Fruit fly (Drosophila melanogaster) whole organism, embryonic: ENCODE results near the gene TM9SF3.

ENCODE experiments used
- Atf3 ChIP-seq: fragments of 200-800 bp; sonication (Bioruptor generic); optimal IDR thresholded peaks from 3 replicates; lab custom pipeline; 2016; ENCODE audit warnings: missing biosample characterization, missing genetic modification characterization
- Awh ChIP-seq: fragments of 200-800 bp; sonication (Bioruptor generic); IDR thresholded peaks from 2 replicates; pipeline ENCODE4, ENCODE4 v1.3.6; 2022; ENCODE audit warnings: missing biosample characterization, missing genetic modification characterization
- BEAF-32 ChIP-seq: fragments of 200-800 bp; sonication (Bioruptor generic); optimal IDR thresholded peaks from 3 replicates; lab custom pipeline; 2017; ENCODE audit warnings: missing biosample characterization, missing genetic modification characterization, mild to moderate bottlenecking, moderate library complexity, missing genetic modification reagents
- CG11504 ChIP-seq: fragments of 200-800 bp; sonication (Bioruptor generic); optimal IDR thresholded peaks from 3 replicates; lab custom pipeline; 2019; ENCODE audit warnings: missing biosample characterization, mild to moderate bottlenecking, missing genetic modification characterization, moderate library complexity
- CG12659 ChIP-seq: fragments of 200-800 bp; sonication (Bioruptor generic); optimal IDR thresholded peaks from 3 replicates; lab custom pipeline; 2017; ENCODE audit warnings: mild to moderate bottlenecking, missing biosample characterization, missing genetic modification reagents, missing genetic modification characterization
- CG13894 ChIP-seq: fragments of 200-800 bp; sonication (Bioruptor generic); optimal IDR thresholded peaks from 3 replicates; lab custom pipeline; 2018; ENCODE audit warnings: missing biosample characterization, mild to moderate bottlenecking, missing genetic modification characterization, moderate library complexity
- CG15514 ChIP-seq: fragments of 200-800 bp; sonication (Bioruptor generic); optimal IDR thresholded peaks from 3 replicates; lab custom pipeline; 2017; ENCODE audit warnings: missing biosample characterization, missing genetic modification characterization, mild to moderate bottlenecking, moderate library complexity, missing genetic modification reagents
- CG16779 ChIP-seq: fragments of 200-800 bp; sonication (Bioruptor generic); IDR thresholded peaks from 2 replicates; pipeline ENCODE4 v1.3.6; 2022; ENCODE audit warnings: missing biosample characterization, missing genetic modification characterization
- CG17328 ChIP-seq: fragments of 200-800 bp; sonication (Bioruptor generic); IDR thresholded peaks from 2 replicates; pipeline ENCODE4 v1.3.6; 2022; ENCODE audit warnings: missing biosample characterization, missing genetic modification characterization
- CG31365 ChIP-seq: fragments of 200-800 bp; sonication (Bioruptor generic); optimal IDR thresholded peaks from 2 replicates; lab custom pipeline; 2018; ENCODE audit warnings: missing biosample characterization, mild to moderate bottlenecking, missing genetic modification characterization
- CG34224 ChIP-seq: fragments of 200-800 bp; sonication (Bioruptor generic); IDR thresholded peaks from 3 replicates; pipeline ENCODE4 v1.3.6; 2022; ENCODE audit warnings: missing biosample characterization, missing genetic modification characterization; ENCODE audit not compliant: partially characterized antibody
- CG4617 ChIP-seq: fragments of 200-800 bp; sonication (Bioruptor generic); optimal IDR thresholded peaks from 3 replicates; lab custom pipeline; 2016; ENCODE audit warnings: missing biosample characterization, missing genetic modification characterization, borderline replicate concordance
- CG7987 ChIP-seq: fragments of 200-800 bp; sonication (Bioruptor generic); optimal IDR thresholded peaks from 2 replicates; lab custom pipeline; 2018; ENCODE audit warnings: missing biosample characterization, mild to moderate bottlenecking, missing genetic modification characterization, moderate library complexity
- CG8281 ChIP-seq: fragments of 200-800 bp; sonication (Bioruptor generic); optimal IDR thresholded peaks from 2 replicates; lab custom pipeline; 2018; ENCODE audit warnings: missing biosample characterization, mild to moderate bottlenecking, missing genetic modification characterization, moderate library complexity
- CG9797 ChIP-seq: fragments of 200-800 bp; sonication (Bioruptor generic); optimal IDR thresholded peaks from 3 replicates; lab custom pipeline; 2018; ENCODE audit warnings: missing biosample characterization, mild to moderate bottlenecking, missing genetic modification characterization
- Dp ChIP-seq: fragments of 200-800 bp; sonication (Bioruptor generic); optimal IDR thresholded peaks from 2 replicates; lab custom pipeline; 2018; ENCODE audit warnings: missing biosample characterization, mild to moderate bottlenecking, missing genetic modification characterization, moderate library complexity
- Dref ChIP-seq: fragments of 200-800 bp; sonication (Bioruptor generic); IDR thresholded peaks from 2 replicates; pipeline ENCODE4 v1.3.6; 2022; ENCODE audit warnings: missing biosample characterization, missing genetic modification characterization
- HmgD ChIP-seq: fragments of 200-800 bp; sonication (Bioruptor generic); optimal IDR thresholded peaks from 3 replicates; lab custom pipeline; 2016; ENCODE audit warnings: missing biosample characterization, missing genetic modification characterization
- MBD-R2 ChIP-seq: fragments of 200-800 bp; sonication (Bioruptor generic); IDR thresholded peaks from 2 replicates; pipeline ENCODE4 v1.3.6; 2022; ENCODE audit warnings: missing biosample characterization, missing genetic modification characterization
- MESR4 ChIP-seq: fragments of 200-800 bp; sonication (Bioruptor generic); optimal IDR thresholded peaks from 2 replicates; lab custom pipeline; 2018; ENCODE audit warnings: missing biosample characterization, mild to moderate bottlenecking, missing genetic modification characterization, moderate library complexity
- MTF-1 ChIP-seq: fragments of 200-800 bp; sonication (Bioruptor generic); optimal IDR thresholded peaks from 2 replicates; lab custom pipeline; 2018; ENCODE audit warnings: missing biosample characterization, mild to moderate bottlenecking, missing genetic modification characterization, borderline replicate concordance
- Mad ChIP-seq: fragments of 200-800 bp; sonication (Bioruptor generic); optimal IDR thresholded peaks from 2 replicates; lab custom pipeline; 2016; ENCODE audit warnings: missing biosample characterization, missing genetic modification characterization
- Myb ChIP-seq: fragments of 200-800 bp; sonication (Bioruptor generic); optimal IDR thresholded peaks from 2 replicates; lab custom pipeline; 2016; ENCODE audit warnings: missing biosample characterization, missing genetic modification characterization
- PHDP ChIP-seq: fragments of 200-800 bp; sonication (Bioruptor generic); optimal IDR thresholded peaks from 3 replicates; lab custom pipeline; 2018; ENCODE audit warnings: missing biosample characterization, mild to moderate bottlenecking, missing genetic modification characterization, moderate library complexity
- Tbp ChIP-seq: fragments of >200 bp; optimal IDR thresholded peaks from 2 replicates; lab custom pipeline; 2018; ENCODE audit warnings: missing biosample characterization, missing genetic modification characterization
- Vsx1 ChIP-seq: fragments of 200-800 bp; sonication (Bioruptor generic); optimal IDR thresholded peaks from 2 replicates; lab custom pipeline; 2017; ENCODE audit warnings: missing biosample characterization, mild to moderate bottlenecking, missing genetic modification characterization, missing genetic modification reagents
- YL-1 ChIP-seq: fragments of 200-800 bp; sonication (Bioruptor generic); optimal IDR thresholded peaks from 3 replicates; lab custom pipeline; 2017; ENCODE audit warnings: missing biosample characterization, mild to moderate bottlenecking, missing genetic modification characterization
- aop ChIP-seq: fragments of 200-800 bp; sonication (Bioruptor generic); IDR thresholded peaks from 2 replicates; pipeline ENCODE4 v1.3.6; 2022; ENCODE audit warnings: missing biosample characterization, missing genetic modification characterization
- chm ChIP-seq: fragments of 200-800 bp; sonication (Bioruptor generic); IDR thresholded peaks from 2 replicates; pipeline ENCODE4 v1.3.6; 2022; ENCODE audit warnings: missing biosample characterization, missing genetic modification characterization
- crp ChIP-seq, 2 experiments: fragments of 200-800 bp; sonication (Bioruptor generic); optimal IDR thresholded peaks; 2 replicates in 1 of 2; 3 replicates in 1 of 2; lab custom pipeline; 2017; ENCODE audit warnings: missing biosample characterization in 2 of 2, missing genetic modification characterization in 2 of 2, mild to moderate bottlenecking in 1 of 2, moderate library complexity in 1 of 2
- dm ChIP-seq: fragments of 200-800 bp; sonication (Bioruptor generic); optimal IDR thresholded peaks from 3 replicates; lab custom pipeline; 2016; ENCODE audit warnings: missing biosample characterization, missing genetic modification characterization
- ems ChIP-seq: fragments of 200-800 bp; sonication (Bioruptor generic); optimal IDR thresholded peaks from 3 replicates; lab custom pipeline; 2016; ENCODE audit warnings: missing biosample characterization, missing genetic modification characterization
- gfzf ChIP-seq: fragments of 200-800 bp; sonication (Bioruptor generic); optimal IDR thresholded peaks from 2 replicates; lab custom pipeline; 2016; ENCODE audit warnings: missing biosample characterization, mild to moderate bottlenecking, missing genetic modification characterization, moderate library complexity
- jigr1 ChIP-seq: fragments of 200-800 bp; sonication (Bioruptor generic); IDR thresholded peaks from 3 replicates; pipeline ENCODE4 v1.3.6; 2022; ENCODE audit warnings: missing biosample characterization, missing genetic modification characterization
- knrl ChIP-seq: fragments of 200-800 bp; sonication (Bioruptor generic); IDR thresholded peaks from 3 replicates; pipeline ENCODE4 v1.3.6; 2022; ENCODE audit warnings: missing biosample characterization, missing genetic modification characterization; ENCODE audit not compliant: partially characterized antibody
- nerfin-1 ChIP-seq: fragments of 200-800 bp; sonication (Bioruptor generic); optimal IDR thresholded peaks from 3 replicates; lab custom pipeline; 2019; ENCODE audit warnings: missing biosample characterization, mild to moderate bottlenecking, missing genetic modification characterization, moderate library complexity
- peb ChIP-seq: fragments of 200-800 bp; sonication (Bioruptor generic); IDR thresholded peaks from 2 replicates; pipeline ENCODE4 v1.3.6; 2022; ENCODE audit warnings: missing biosample characterization, missing genetic modification characterization
- pita ChIP-seq: fragments of 200-800 bp; sonication (Bioruptor generic); optimal IDR thresholded peaks from 2 replicates; lab custom pipeline; 2017; ENCODE audit warnings: missing biosample characterization, mild to moderate bottlenecking, missing genetic modification characterization
- pzg ChIP-seq: fragments of 200-800 bp; sonication (Bioruptor generic); optimal IDR thresholded peaks from 3 replicates; lab custom pipeline; 2018; ENCODE audit warnings: missing biosample characterization, mild to moderate bottlenecking, missing genetic modification characterization, moderate library complexity
- sd ChIP-seq: fragments of 200-800 bp; sonication (Bioruptor generic); optimal IDR thresholded peaks from 3 replicates; lab custom pipeline; 2018; ENCODE audit warnings: missing biosample characterization, mild to moderate bottlenecking, missing genetic modification characterization, moderate library complexity
- sob ChIP-seq: fragments of 200-800 bp; sonication (Bioruptor generic); IDR thresholded peaks from 2 replicates; pipeline ENCODE4 v1.3.6; 2022; ENCODE audit warnings: missing biosample characterization, missing genetic modification characterization
- stwl ChIP-seq: fragments of 200-800 bp; sonication (Bioruptor generic); optimal IDR thresholded peaks from 3 replicates; lab custom pipeline; 2018; ENCODE audit warnings: missing biosample characterization, mild to moderate bottlenecking, missing genetic modification characterization, moderate library complexity
- trem ChIP-seq: fragments of 200-800 bp; optimal IDR thresholded peaks from 3 replicates; lab custom pipeline; 2019; ENCODE audit warnings: missing biosample characterization, mild to moderate bottlenecking, missing genetic modification characterization, moderate library complexity
- usp ChIP-seq: fragments of >200 bp; optimal IDR thresholded peaks from 2 replicates; lab custom pipeline; 2017; ENCODE audit warnings: missing biosample characterization, missing genetic modification characterization
- vnd ChIP-seq: fragments of 200-800 bp; sonication (Bioruptor generic); IDR thresholded peaks from 3 replicates; pipeline ENCODE4 v1.3.6; 2022; ENCODE audit warnings: missing biosample characterization, missing genetic modification characterization; ENCODE audit not compliant: partially characterized antibody

Gene TM9SF3

DNA sequence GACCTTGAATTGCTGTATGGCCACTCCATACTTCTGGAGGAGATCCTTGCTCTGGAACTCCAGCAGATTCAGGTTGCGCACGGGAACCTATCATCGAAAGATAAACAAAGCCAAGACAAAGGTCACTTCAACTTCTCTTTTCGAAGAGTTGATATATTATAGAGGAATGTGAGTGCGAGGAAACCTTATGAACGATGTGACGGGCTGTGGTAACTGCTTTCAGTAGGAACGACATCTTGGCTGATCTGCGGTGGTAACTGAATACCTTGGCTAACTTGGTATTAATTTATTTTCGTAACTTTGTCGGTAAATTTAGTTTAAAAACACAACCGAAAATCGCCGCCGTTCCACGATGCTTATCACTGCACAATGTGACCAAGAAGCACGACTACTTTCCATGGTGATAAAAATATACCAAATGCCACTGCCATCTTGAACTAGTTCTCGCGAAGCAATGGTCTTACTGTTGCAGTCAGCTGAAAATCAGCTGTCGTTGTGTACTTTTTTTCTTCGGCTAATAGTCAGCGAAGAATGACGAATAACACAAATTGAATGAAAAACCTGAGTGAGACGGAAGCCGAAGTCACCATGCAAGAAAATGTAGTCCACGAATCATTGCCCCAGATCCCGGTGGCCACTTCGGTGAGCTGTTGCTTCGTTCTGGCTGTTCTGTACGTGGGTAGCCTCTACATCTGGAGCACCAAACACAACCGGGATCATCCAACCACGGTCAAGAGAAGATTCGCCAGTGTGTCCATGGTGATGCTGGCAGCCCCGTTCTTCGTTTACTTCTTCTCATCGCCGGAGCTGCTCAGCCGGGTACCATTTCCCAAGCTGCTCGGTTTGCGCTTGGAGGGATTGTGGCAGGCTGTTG, 40.2 kb downstream of the TM9SF3 start, which contains the start of the genes ScsbetaG and Sras (continued):
- TF ChIP-seq PHDP (tag; lab: Kevin White, UChicago) (no peak), MESR4 (peak; percentile 55), aop (GFP tag; lab: Robert Waterston, UW) (no peak), CG17328 (GFP tag; lab: Robert Waterston, UW) (no peak), CG8281 (no peak), CG31365 (tag; lab: Kevin White, UChicago) (no peak), Myb (GFP tag; lab: Kevin White, UChicago) (peak; percentile 78), usp (GFP tag; lab: Kevin White, UChicago) (no peak), Tbp (GFP tag; lab: Kevin White, UChicago) (no peak), Dref (0 out of 2 replicates have a peak, but pooled peaks have one; percentile 37), CG16779 (GFP tag; lab: Robert Waterston, UW) (no peak), Vsx1 (peak; percentile 72), ems (no peak), dm (peak; percentile 19), CG15514 (GFP tag; lab: Kevin White, UChicago) (peak; percentile 99), peb (GFP tag; lab: Robert Waterston, UW) (no peak), CG11504 (tag; lab: Kevin White, UChicago) (no peak)

DNA sequence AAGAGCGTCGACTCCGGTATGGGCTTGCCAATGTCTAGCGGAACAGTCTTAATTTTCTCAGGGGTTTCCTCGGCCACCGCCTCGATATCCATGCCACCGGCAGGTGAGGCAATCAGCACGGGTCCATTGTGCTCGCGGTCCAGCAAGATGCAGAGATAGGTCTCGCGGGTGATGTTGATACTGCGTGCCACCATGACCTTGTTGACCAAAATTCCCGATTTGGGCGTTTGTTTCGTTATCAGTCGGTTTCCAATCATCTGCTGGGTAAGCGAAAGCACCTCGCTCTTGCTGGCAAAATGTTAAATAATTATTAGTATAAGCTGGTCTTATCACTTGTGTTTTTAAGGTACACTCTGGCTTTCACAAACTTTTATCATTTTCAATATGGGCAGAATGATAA, 41.2 kb downstream of the TM9SF3 start:
- 0 out of 2 replicates have a peak, but pooled peaks have one; percentile 8 for TF ChIP-seq chm (GFP tag; lab: Robert Waterston, UW)
- TF ChIP-seq pita (GFP tag; lab: Kevin White, UChicago) = no peak
- TF ChIP-seq, all 482 proteins: peak for 1

- TF ChIP-seq HmgD (no peak), trem (tag; lab: Kevin White, UChicago) (peak; percentile 23), gfzf (GFP tag; lab: Kevin White, UChicago) (peak; percentile 67), MTF-1 (GFP tag; lab: Kevin White, UChicago) (no peak), YL-1 (GFP tag; lab: Kevin White, UChicago) (peak; percentile 70), Mad (GFP tag; lab: Kevin White, UChicago) (no peak), MBD-R2 (GFP tag; lab: Robert Waterston, UW) (peak; percentile 61), jigr1 (GFP tag; lab: Robert Waterston, UW) (no peak; the same call in 2 of the 3 replicates), CG12659 (peak; percentile 4), Awh (GFP tag; lab: Robert Waterston, UW) (no peak), stwl (tag; lab: Kevin White, UChicago) (peak; percentile 64), knrl (GFP tag; lab: Robert Waterston, UW) (no peak), vnd (GFP tag; lab: Robert Waterston, UW) (no peak), pzg (GFP tag; lab: Kevin White, UChicago) (peak; percentile 40), CG13894 (no peak), CG7987 (GFP tag; lab: Kevin White, UChicago) (no peak), CG4617 (GFP tag; lab: Kevin White, UChicago) (peak; percentile 71), crp (GFP tag; optimal IDR thresholded peaks at IDR 0.05; lab: Kevin White, UChicago) (peak in 1 of 2 experiments; percentile 70), Atf3 (GFP tag; lab: Kevin White, UChicago) (no peak), CG9797 (GFP tag; lab: Kevin White, UChicago) (peak; percentile 66), BEAF-32 (peak; percentile 11), sob (GFP tag; lab: Robert Waterston, UW) (no peak), nerfin-1 (tag; lab: Kevin White, UChicago) (peak; percentile 55), CG34224 (GFP tag; lab: Robert Waterston, UW) (no peak), MESR4 (peak; percentile 84), CG15514 (GFP tag; lab: Kevin White, UChicago) (peak; percentile 97), sd (tag; lab: Kevin White, UChicago) (peak; percentile 50), Dp (GFP tag; lab: Kevin White, UChicago) (peak; percentile 17)
Observed at dm6 chr3L:5561341-5561740, 42.4 kb downstream of the TM9SF3 start, which contains the start of gene sinu. Gene sinu, minus strand, starts transcription at chr3L:5561598.
